Worm (Caenorhabditis elegans) whole organism, L3 larva: ENCODE results near the gene zif-1.

Experiments used
- R02D3.7 ChIP-seq: fragments of 150-350 bp; optimal IDR thresholded peaks from 2 replicates; lab custom pipeline; 2014; ENCODE audit warnings: missing biosample characterization, missing genetic modification characterization
- ZK546.5 ChIP-seq: sonication (generic microtip); optimal IDR thresholded peaks from 2 replicates; lab custom pipeline; 2017; ENCODE audit warnings: missing biosample characterization, missing genetic modification characterization
- aly-2 ChIP-seq: fragments of 150-350 bp; optimal IDR thresholded peaks from 2 replicates; lab custom pipeline; 2014; ENCODE audit warnings: missing biosample characterization, missing genetic modification characterization
- ama-1 ChIP-seq: fragments of 150-350 bp; optimal IDR thresholded peaks from 2 replicates; lab custom pipeline; 2018
- ceh-16 ChIP-seq: sonication (generic microtip); optimal IDR thresholded peaks from 2 replicates; lab custom pipeline; 2017; ENCODE audit warnings: missing biosample characterization, missing genetic modification characterization
- ceh-28 ChIP-seq: fragments of 150-350 bp; optimal IDR thresholded peaks from 2 replicates; lab custom pipeline; 2014; ENCODE audit warnings: missing biosample characterization, missing genetic modification reagents, missing genetic modification characterization
- ceh-82 ChIP-seq: fragments of 150-350 bp; optimal IDR thresholded peaks from 2 replicates; lab custom pipeline; 2014; ENCODE audit warnings: missing biosample characterization, missing genetic modification characterization
- ceh-9 ChIP-seq: sonication (generic microtip); optimal IDR thresholded peaks from 2 replicates; lab custom pipeline; 2018; ENCODE audit warnings: missing biosample characterization, missing genetic modification characterization
- daf-12 ChIP-seq: fragments of 150-350 bp; optimal IDR thresholded peaks from 2 replicates; lab custom pipeline; 2014; ENCODE audit warnings: missing biosample characterization, missing genetic modification reagents, missing genetic modification characterization
- egl-27 ChIP-seq: sonication (generic microtip); optimal IDR thresholded peaks from 4 replicates; lab custom pipeline; 2017; ENCODE audit warnings: missing biosample characterization, missing genetic modification reagents, missing genetic modification characterization
- egl-5 ChIP-seq: fragments of 150-350 bp; optimal IDR thresholded peaks from 2 replicates; lab custom pipeline; 2017; ENCODE audit warnings: missing biosample characterization, missing genetic modification reagents, missing genetic modification characterization, inconsistent platforms
- elt-1 ChIP-seq: fragments of 150-350 bp; optimal IDR thresholded peaks from 2 replicates; lab custom pipeline; 2014; ENCODE audit warnings: missing biosample characterization, missing genetic modification characterization
- elt-2 ChIP-seq: sonication (generic microtip); optimal IDR thresholded peaks from 2 replicates; lab custom pipeline; 2016; ENCODE audit warnings: missing genetic modification reagents, mild to moderate bottlenecking, missing genetic modification characterization, missing compliant biosample characterization
- elt-3 ChIP-seq, 3 experiments: fragments of 150-350 bp in 1 of 3; sonication (generic microtip) in 2 of 3; optimal IDR thresholded peaks; 2 replicates in 2 of 3; 4 replicates in 1 of 3; lab custom pipeline; 2014 to 2017; ENCODE audit warnings: missing biosample characterization in 3 of 3, missing genetic modification characterization in 3 of 3
- eor-1 ChIP-seq, 2 experiments: fragments of 150-350 bp; optimal IDR thresholded peaks; 2 replicates each; lab custom pipeline; 2014 to 2018; ENCODE audit warnings: missing biosample characterization in 2 of 2, missing genetic modification characterization in 2 of 2
- fkh-10 ChIP-seq: sonication (generic microtip); optimal IDR thresholded peaks from 2 replicates; lab custom pipeline; 2017; ENCODE audit warnings: missing biosample characterization, missing genetic modification reagents, missing genetic modification characterization
- fkh-2 ChIP-seq: fragments of 150-350 bp; optimal IDR thresholded peaks from 2 replicates; lab custom pipeline; 2014; ENCODE audit warnings: missing biosample characterization, missing genetic modification reagents, missing genetic modification characterization
- fos-1 ChIP-seq: fragments of 150-350 bp; optimal IDR thresholded peaks from 2 replicates; lab custom pipeline; 2014; ENCODE audit warnings: missing biosample characterization, missing genetic modification characterization
- hmg-11 ChIP-seq: sonication (generic microtip); optimal IDR thresholded peaks from 2 replicates; lab custom pipeline; 2016; ENCODE audit warnings: missing genetic modification characterization, missing compliant biosample characterization
- jun-1 ChIP-seq: fragments of 150-350 bp; optimal IDR thresholded peaks from 2 replicates; lab custom pipeline; 2014; ENCODE audit warnings: missing biosample characterization, missing genetic modification reagents, missing genetic modification characterization
- lin-15B ChIP-seq: fragments of 150-350 bp; optimal IDR thresholded peaks from 2 replicates; lab custom pipeline; 2014; ENCODE audit warnings: missing biosample characterization, missing genetic modification characterization
- lin-39 ChIP-seq: fragments of 150-350 bp; optimal IDR thresholded peaks from 2 replicates; lab custom pipeline; 2018; ENCODE audit warnings: missing biosample characterization, missing genetic modification reagents, missing genetic modification characterization
- lsy-12 ChIP-seq: sonication (generic microtip); optimal IDR thresholded peaks from 2 replicates; lab custom pipeline; 2016; ENCODE audit warnings: mild to moderate bottlenecking, missing genetic modification characterization, missing compliant biosample characterization
- mdl-1 ChIP-seq: fragments of 150-350 bp; optimal IDR thresholded peaks from 2 replicates; lab custom pipeline; 2014; ENCODE audit warnings: missing biosample characterization, missing genetic modification characterization
- mml-1 ChIP-seq: fragments of 150-350 bp; sonication (generic microtip); optimal IDR thresholded peaks from 3 replicates; lab custom pipeline; 2014; ENCODE audit warnings: missing biosample characterization, missing genetic modification characterization
- nfya-1 ChIP-seq: sonication (generic microtip); optimal IDR thresholded peaks from 2 replicates; lab custom pipeline; 2017; ENCODE audit warnings: missing genetic modification characterization, mild to moderate bottlenecking, missing compliant biosample characterization, antibody characterized with exemption, moderate library complexity; ENCODE audit not compliant: insufficient read depth
- nhr-11 ChIP-seq: fragments of 150-350 bp; optimal IDR thresholded peaks from 2 replicates; lab custom pipeline; 2014; ENCODE audit warnings: missing biosample characterization, missing genetic modification characterization
- nhr-12 ChIP-seq: fragments of 150-350 bp; optimal IDR thresholded peaks from 2 replicates; lab custom pipeline; 2014; ENCODE audit warnings: missing biosample characterization, missing genetic modification characterization
- nhr-23 ChIP-seq: fragments of 150-350 bp; optimal IDR thresholded peaks from 2 replicates; lab custom pipeline; 2014; ENCODE audit warnings: missing biosample characterization, missing genetic modification reagents, missing genetic modification characterization
- nhr-237 ChIP-seq: fragments of 150-350 bp; optimal IDR thresholded peaks from 2 replicates; lab custom pipeline; 2014; ENCODE audit warnings: missing biosample characterization, missing genetic modification characterization
- nhr-25 ChIP-seq: sonication (generic microtip); optimal IDR thresholded peaks from 2 replicates; lab custom pipeline; 2017; ENCODE audit warnings: missing biosample characterization, missing genetic modification characterization
- nhr-28 ChIP-seq: fragments of 150-350 bp; optimal IDR thresholded peaks from 2 replicates; lab custom pipeline; 2014; ENCODE audit warnings: missing biosample characterization, missing genetic modification characterization
- nhr-43 ChIP-seq: sonication (generic microtip); optimal IDR thresholded peaks from 2 replicates; lab custom pipeline; 2016; ENCODE audit warnings: mild to moderate bottlenecking, missing genetic modification characterization, missing compliant biosample characterization; ENCODE audit not compliant: poor library complexity, severe bottlenecking
- nhr-67 ChIP-seq: fragments of 150-350 bp; optimal IDR thresholded peaks from 2 replicates; lab custom pipeline; 2014; ENCODE audit warnings: missing biosample characterization, missing genetic modification characterization
- nhr-76 ChIP-seq: fragments of 150-350 bp; sonication (generic microtip); optimal IDR thresholded peaks from 5 replicates; lab custom pipeline; 2014; ENCODE audit warnings: missing biosample characterization, missing genetic modification characterization
- nhr-77 ChIP-seq: fragments of 150-350 bp; optimal IDR thresholded peaks from 2 replicates; lab custom pipeline; 2014; ENCODE audit warnings: missing biosample characterization, missing genetic modification characterization
- pha-4 ChIP-seq: fragments of 150-350 bp; optimal IDR thresholded peaks from 2 replicates; lab custom pipeline; 2014; ENCODE audit warnings: missing biosample characterization, missing genetic modification reagents, missing genetic modification characterization
- pqm-1 ChIP-seq: fragments of 150-350 bp; optimal IDR thresholded peaks from 2 replicates; lab custom pipeline; 2017; ENCODE audit warnings: missing biosample characterization, missing genetic modification characterization, inconsistent platforms
- sea-2 ChIP-seq: fragments of 150-350 bp; sonication (generic microtip); optimal IDR thresholded peaks from 4 replicates; lab custom pipeline; 2014; ENCODE audit warnings: missing biosample characterization, missing genetic modification reagents, missing genetic modification characterization
- skn-1 ChIP-seq: fragments of 150-350 bp; optimal IDR thresholded peaks from 2 replicates; lab custom pipeline; 2014; ENCODE audit warnings: missing biosample characterization, missing genetic modification characterization
- snpc-4 ChIP-seq: fragments of 150-350 bp; optimal IDR thresholded peaks from 2 replicates; lab custom pipeline; 2014; ENCODE audit warnings: missing biosample characterization, missing genetic modification characterization
- tbx-2 ChIP-seq: sonication (generic microtip); optimal IDR thresholded peaks from 2 replicates; lab custom pipeline; 2016; ENCODE audit warnings: mild to moderate bottlenecking, missing genetic modification characterization, missing compliant biosample characterization
- unc-39 ChIP-seq: sonication (generic microtip); optimal IDR thresholded peaks from 4 replicates; lab custom pipeline; 2017; ENCODE audit warnings: missing biosample characterization, missing genetic modification characterization
- unc-62 ChIP-seq: fragments of 150-350 bp; sonication (generic microtip); optimal IDR thresholded peaks from 4 replicates; lab custom pipeline; 2014; ENCODE audit warnings: missing biosample characterization, missing genetic modification reagents, missing genetic modification characterization
- zag-1 ChIP-seq: fragments of 150-350 bp; optimal IDR thresholded peaks from 2 replicates; lab custom pipeline; 2014; ENCODE audit warnings: missing biosample characterization, missing genetic modification characterization
- ztf-11 ChIP-seq: fragments of 150-350 bp; optimal IDR thresholded peaks from 2 replicates; lab custom pipeline; 2014; ENCODE audit warnings: missing biosample characterization, missing genetic modification characterization
- ztf-4 ChIP-seq: fragments of 150-350 bp; optimal IDR thresholded peaks from 2 replicates; lab custom pipeline; 2014; ENCODE audit warnings: missing biosample characterization, missing genetic modification characterization

zif-1 gene

ce11 chrIII:8984960-8985359, 17.6 kb upstream of the zif-1 start:
- no peak for TF ChIP-seq ztf-4 (tag; lab: Kevin White, UChicago)
- TF ChIP-seq jun-1 (tag; lab: Kevin White, UChicago), result peak; percentile 38
- TF ChIP-seq unc-62 (GFP tag; lab: Kevin White, UChicago), result no peak
- TF ChIP-seq nhr-23 (tag; lab: Kevin White, UChicago), result peak; percentile 40
- TF ChIP-seq fkh-2 (tag; lab: Kevin White, UChicago), result no peak
- TF ChIP-seq ceh-16, result no peak
- TF ChIP-seq ceh-9, result no peak
- no peak for TF ChIP-seq elt-3 (tag; optimal IDR thresholded peaks at IDR 0.05; lab: Kevin White, UChicago)
- TF ChIP-seq nfya-1 (tag; lab: Kevin White, UChicago), result peak; percentile 85
- TF ChIP-seq pha-4 (tag; lab: Kevin White, UChicago), result peak; percentile 74
- no peak for TF ChIP-seq mdl-1 (tag; lab: Kevin White, UChicago)
- TF ChIP-seq unc-39, result no peak
- TF ChIP-seq ztf-11 (tag; lab: Kevin White, UChicago), result no peak
- no peak for TF ChIP-seq ceh-28
- no peak for TF ChIP-seq elt-1 (tag; lab: Kevin White, UChicago)
- TF ChIP-seq fkh-10 (GFP tag; lab: Kevin White, UChicago), result peak; percentile 7
- TF ChIP-seq nhr-25 (tag; lab: Kevin White, UChicago), result peak; percentile 54
- no peak for TF ChIP-seq zag-1 (tag; lab: Kevin White, UChicago)
- no peak for TF ChIP-seq nhr-12
- TF ChIP-seq nhr-76 (tag; lab: Kevin White, UChicago), result no peak
- peak; percentile 61 for TF ChIP-seq lin-39 (tag; lab: Kevin White, UChicago)
- peak; percentile 9 for TF ChIP-seq tbx-2 (tag; lab: Kevin White, UChicago)
- no peak for TF ChIP-seq ZK546.5 (tag; lab: Kevin White, UChicago)
- no peak for TF ChIP-seq daf-12 (tag; lab: Kevin White, UChicago)
- no peak for TF ChIP-seq nhr-43
- TF ChIP-seq nhr-11, result no peak
- TF ChIP-seq lin-15B (tag; lab: Kevin White, UChicago), result peak; percentile 32
- no peak for TF ChIP-seq sea-2 (GFP tag; lab: Kevin White, UChicago)
- no peak for TF ChIP-seq nhr-237 (tag; lab: Kevin White, UChicago)
- TF ChIP-seq pqm-1 (tag; lab: Kevin White, UChicago), result no peak
- no peak for TF ChIP-seq egl-27 (tag; lab: Kevin White, UChicago)
- TF ChIP-seq eor-1 (tag; optimal IDR thresholded peaks at IDR 0.05; lab: Kevin White, UChicago), result no peak
- no peak for TF ChIP-seq nhr-77 (tag; lab: Kevin White, UChicago)
- peak; percentile 39 for TF ChIP-seq hmg-11 (tag; lab: Kevin White, UChicago)
- TF ChIP-seq fos-1 (tag; lab: Kevin White, UChicago), result no peak
- TF ChIP-seq nhr-67 (tag; lab: Kevin White, UChicago), result no peak
- TF ChIP-seq nhr-28 (tag; lab: Kevin White, UChicago), result no peak
- TF ChIP-seq mml-1, result no peak
- TF ChIP-seq aly-2 (tag; lab: Kevin White, UChicago), result no peak
- TF ChIP-seq snpc-4 (tag; lab: Kevin White, UChicago), result peak; percentile 46
- peak; percentile 11 for TF ChIP-seq lsy-12 (tag; lab: Kevin White, UChicago)
- TF ChIP-seq ama-1 (lab: Kevin White, UChicago), result no peak
- TF ChIP-seq ceh-82, result no peak
- TF ChIP-seq skn-1 (tag; lab: Kevin White, UChicago), result no peak
- TF ChIP-seq R02D3.7 (tag; lab: Kevin White, UChicago), result peak; percentile 2
- peak; percentile 31 for TF ChIP-seq elt-2 (tag; lab: Kevin White, UChicago)
- peak; percentile 86 for TF ChIP-seq egl-5 (tag; lab: Kevin White, UChicago)
